Fruit fly (Drosophila melanogaster): Measurements from ENCODE around the gene CG6005.

DNA sequence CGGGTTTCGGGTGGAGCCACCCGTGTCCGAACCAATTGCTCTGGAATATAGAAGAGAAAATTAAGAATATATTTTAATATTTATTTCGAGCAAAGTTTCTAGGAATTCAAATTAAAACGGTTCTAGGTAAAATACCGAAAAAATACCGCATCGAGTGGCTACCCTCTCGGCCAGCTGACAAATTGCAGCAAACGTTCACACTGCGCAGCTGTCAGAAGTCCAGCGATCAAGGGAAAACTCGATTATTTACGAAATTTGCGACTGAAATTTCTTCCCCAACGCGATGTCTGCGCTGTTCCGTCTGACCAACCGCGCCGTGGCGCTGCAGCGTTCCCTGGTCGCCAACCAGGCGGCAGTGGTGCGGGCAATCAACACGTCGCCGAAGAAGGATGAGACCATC is 3.3 kb upstream of the CG6005 start, which contains the start of gene NP15.6:
- TF ChIP-seq CTCF (optimal IDR thresholded peaks at IDR 0.05): no peak
- TF ChIP-seq CG8478 (optimal IDR thresholded peaks at IDR 0.05): no peak

Measured in S2 (cell line).